Worm (Caenorhabditis elegans) whole organism, L4 larva: Measurements from ENCODE around the gene F48F7.3.
A peak's percentile ranks its signal among the peaks of the same experiment; 100 is the strongest.

Source experiments
- D1046.2 ChIP-seq: fragments of 200-800 bp; sonication (Bioruptor generic); IDR thresholded peaks from 2 replicates; pipeline ENCODE4 v1.3.6; 2022; ENCODE audit warnings: missing genetic modification characterization, missing compliant biosample characterization
- F26F4.8 ChIP-seq: fragments of 200-800 bp; sonication (Bioruptor generic); conservative IDR thresholded peaks from 2 replicates; pipeline ENCODE4 v1.3.6; 2022; ENCODE audit warnings: missing genetic modification characterization, missing compliant biosample characterization
- F49E8.2 ChIP-seq: sonication (generic microtip); optimal IDR thresholded peaks from 2 replicates; lab custom pipeline; 2016; ENCODE audit warnings: missing compliant biosample characterization, mild to moderate bottlenecking, missing genetic modification characterization, borderline replicate concordance
- T26A8.4 ChIP-seq: fragments of 200-800 bp; sonication (Bioruptor generic); IDR thresholded peaks from 2 replicates; pipeline ENCODE4 v1.3.6; 2022; ENCODE audit warnings: missing genetic modification characterization, missing compliant biosample characterization
- ZK337.2 ChIP-seq: fragments of 200-800 bp; sonication (Bioruptor generic); IDR thresholded peaks from 2 replicates; pipeline ENCODE4 v1.3.6; 2022; ENCODE audit warnings: missing genetic modification reagents, missing genetic modification characterization, missing compliant biosample characterization
- aha-1 ChIP-seq: fragments of 150-350 bp; peaks from one replicate; lab custom pipeline; 2014; ENCODE audit warnings: missing biosample characterization, missing genetic modification characterization
- arid-1 ChIP-seq: fragments of 200-800 bp; sonication (Bioruptor generic); conservative IDR thresholded peaks from 2 replicates; pipeline ENCODE4 v1.3.6; 2022; ENCODE audit warnings: missing genetic modification reagents, missing genetic modification characterization, missing compliant biosample characterization
- ceh-20 ChIP-seq: fragments of 200-800 bp; sonication (Bioruptor generic); IDR thresholded peaks from 2 replicates; pipeline ENCODE4 v1.3.6; 2022; ENCODE audit warnings: missing genetic modification reagents, missing genetic modification characterization, missing compliant biosample characterization
- cey-2 ChIP-seq: sonication (generic microtip); optimal IDR thresholded peaks from 3 replicates; lab custom pipeline; 2017; ENCODE audit warnings: missing genetic modification characterization, mild to moderate bottlenecking, missing compliant biosample characterization, antibody characterized with exemption, borderline replicate concordance; ENCODE audit not compliant: insufficient read depth
- ctbp-1 ChIP-seq: fragments of 200-800 bp; sonication (Bioruptor generic); IDR thresholded peaks from 2 replicates; pipeline ENCODE4 v1.3.6; 2022; ENCODE audit warnings: missing genetic modification reagents, missing genetic modification characterization, missing compliant biosample characterization
- daf-16 ChIP-seq, 3 experiments: sonication (generic microtip); optimal IDR thresholded peaks; 2 replicates each; lab custom pipeline; 2016 to 2017; ENCODE audit warnings: missing genetic modification characterization in 3 of 3, missing genetic modification reagents in 3 of 3, mild to moderate bottlenecking in 2 of 3, missing compliant biosample characterization in 2 of 3, missing biosample characterization in 1 of 3, moderate library complexity in 1 of 3
- dmd-6 ChIP-seq: fragments of 200-800 bp; sonication (Bioruptor generic); IDR thresholded peaks from 2 replicates; pipeline ENCODE4 v1.3.6; 2022; ENCODE audit warnings: missing genetic modification reagents, missing genetic modification characterization, missing compliant biosample characterization
- duxl-1 ChIP-seq: sonication (generic microtip); optimal IDR thresholded peaks from 2 replicates; lab custom pipeline; 2016; ENCODE audit warnings: mild to moderate bottlenecking, missing genetic modification characterization, moderate library complexity, missing compliant biosample characterization; ENCODE audit not compliant: poor library complexity
- dve-1 ChIP-seq: sonication (generic microtip); optimal IDR thresholded peaks from 2 replicates; lab custom pipeline; 2017; ENCODE audit warnings: antibody characterized with exemption, mild to moderate bottlenecking, missing genetic modification characterization, missing compliant biosample characterization; ENCODE audit not compliant: insufficient read depth
- egl-27 ChIP-seq: sonication (generic microtip); optimal IDR thresholded peaks from 3 replicates; lab custom pipeline; 2017; ENCODE audit warnings: missing biosample characterization, missing genetic modification reagents, missing genetic modification characterization
- fkh-10 ChIP-seq: fragments of 150-350 bp; optimal IDR thresholded peaks from 2 replicates; lab custom pipeline; 2014; ENCODE audit warnings: missing biosample characterization, missing genetic modification reagents, missing genetic modification characterization
- gei-8 ChIP-seq: fragments of 200-800 bp; sonication (Bioruptor generic); optimal IDR thresholded peaks from 2 replicates; lab custom pipeline; 2018; ENCODE audit warnings: mild to moderate bottlenecking, missing genetic modification characterization, missing compliant biosample characterization
- lim-7 ChIP-seq: fragments of 200-800 bp; sonication (Bioruptor generic); IDR thresholded peaks from 2 replicates; pipeline ENCODE4 v1.3.6; 2022; ENCODE audit warnings: missing genetic modification characterization, missing compliant biosample characterization
- lin-1 ChIP-seq: fragments of 200-800 bp; sonication (Bioruptor generic); IDR thresholded peaks from 2 replicates; pipeline ENCODE4 v1.3.6; 2022; ENCODE audit warnings: missing genetic modification reagents, missing genetic modification characterization, missing compliant biosample characterization
- lin-13 ChIP-seq: fragments of 150-350 bp; optimal IDR thresholded peaks from 2 replicates; lab custom pipeline; 2014; ENCODE audit warnings: missing biosample characterization, missing genetic modification reagents, missing genetic modification characterization
- lin-15B ChIP-seq: fragments of 150-350 bp; sonication (generic microtip); optimal IDR thresholded peaks from 3 replicates; lab custom pipeline; 2014; ENCODE audit warnings: missing biosample characterization, missing genetic modification characterization
- lsy-2 ChIP-seq, 2 experiments: fragments of 150-350 bp in 1 of 2; sonication (generic microtip) in 1 of 2; optimal IDR thresholded peaks; 2 replicates each; lab custom pipeline; 2014 to 2017; ENCODE audit warnings: missing biosample characterization in 2 of 2, missing genetic modification characterization in 2 of 2
- madf-5 ChIP-seq, 2 experiments: fragments of 200-800 bp; sonication (Bioruptor generic); IDR thresholded peaks; 2 replicates each; pipeline ENCODE4 v1.3.6; 2022; ENCODE audit warnings: missing compliant biosample characterization in 2 of 2, missing genetic modification characterization in 2 of 2
- madf-9 ChIP-seq: fragments of 200-800 bp; sonication (Bioruptor generic); conservative IDR thresholded peaks from 2 replicates; pipeline ENCODE4 v1.3.6; 2022; ENCODE audit warnings: missing genetic modification reagents, missing genetic modification characterization, missing compliant biosample characterization
- mdl-1 ChIP-seq, 2 experiments: fragments of 150-350 bp in 1 of 2; sonication (generic microtip) in 1 of 2; optimal IDR thresholded peaks; 2 replicates each; lab custom pipeline; 2014 to 2017; ENCODE audit warnings: missing biosample characterization in 2 of 2, missing genetic modification characterization in 2 of 2
- mep-1 ChIP-seq: fragments of 150-350 bp; sonication (generic microtip); optimal IDR thresholded peaks from 3 replicates; lab custom pipeline; 2014; ENCODE audit warnings: missing biosample characterization, missing genetic modification characterization
- mes-2 ChIP-seq: sonication (generic microtip); optimal IDR thresholded peaks from 2 replicates; lab custom pipeline; 2016; ENCODE audit warnings: missing genotype, mild to moderate bottlenecking, missing genetic modification characterization, missing compliant biosample characterization; ENCODE audit not compliant: poor library complexity, severe bottlenecking
- mxl-3 ChIP-seq: fragments of 200-800 bp; sonication (Bioruptor generic); optimal IDR thresholded peaks from 2 replicates; lab custom pipeline; 2018; ENCODE audit warnings: mild to moderate bottlenecking, missing genetic modification characterization, missing compliant biosample characterization
- nhr-102 ChIP-seq: sonication (generic microtip); optimal IDR thresholded peaks from 2 replicates; lab custom pipeline; 2016; ENCODE audit warnings: mild to moderate bottlenecking, missing genetic modification characterization, moderate library complexity, missing compliant biosample characterization
- nhr-237 ChIP-seq: sonication (generic microtip); optimal IDR thresholded peaks from 2 replicates; lab custom pipeline; 2017; ENCODE audit warnings: missing biosample characterization, missing genetic modification characterization
- nhr-48 ChIP-seq: sonication (generic microtip); optimal IDR thresholded peaks from 2 replicates; lab custom pipeline; 2016; ENCODE audit warnings: mild to moderate bottlenecking, missing genetic modification characterization, missing compliant biosample characterization
- nhr-6 ChIP-seq: fragments of 150-350 bp; optimal IDR thresholded peaks from 2 replicates; lab custom pipeline; 2014; ENCODE audit warnings: missing biosample characterization, missing genetic modification characterization
- nhr-77 ChIP-seq: fragments of 150-350 bp; optimal IDR thresholded peaks from 2 replicates; lab custom pipeline; 2014; ENCODE audit warnings: missing biosample characterization, missing genetic modification characterization
- pha-4 ChIP-seq, 2 experiments: fragments of 150-350 bp in 1 of 2; fragments of 200-800 bp in 1 of 2; sonication (Bioruptor generic) in 1 of 2; IDR thresholded peaks in 1 of 2; optimal IDR thresholded peaks in 1 of 2; 2 replicates each; pipeline versions ENCODE4 v1.3.6 to Lab custom; 2014 to 2022; ENCODE audit warnings: missing genetic modification characterization in 2 of 2, missing genetic modification reagents in 2 of 2, missing biosample characterization in 1 of 2, missing compliant biosample characterization in 1 of 2
- php-3 ChIP-seq: fragments of 200-800 bp; sonication (Bioruptor generic); IDR thresholded peaks from 2 replicates; pipeline ENCODE4 v1.3.6; 2022; ENCODE audit warnings: missing genetic modification reagents, missing genetic modification characterization, missing compliant biosample characterization
- rbr-2 ChIP-seq: sonication (generic microtip); optimal IDR thresholded peaks from 2 replicates; lab custom pipeline; 2016; ENCODE audit warnings: missing genotype, missing genetic modification characterization, missing compliant biosample characterization
- snpc-1.2 ChIP-seq: fragments of 200-800 bp; sonication (Bioruptor generic); IDR thresholded peaks from 2 replicates; pipeline ENCODE4 v1.3.6; 2022; ENCODE audit warnings: missing genetic modification reagents, missing genetic modification characterization, missing compliant biosample characterization
- snpc-4 ChIP-seq: fragments of 150-350 bp; optimal IDR thresholded peaks from 2 replicates; lab custom pipeline; 2014; ENCODE audit warnings: missing biosample characterization, missing genetic modification characterization
- spr-3 ChIP-seq: fragments of 200-800 bp; sonication (Bioruptor generic); optimal IDR thresholded peaks from 2 replicates; lab custom pipeline; 2018; ENCODE audit warnings: mild to moderate bottlenecking, missing genetic modification characterization, missing compliant biosample characterization
- tag-97 ChIP-seq: fragments of 200-800 bp; sonication (Bioruptor generic); IDR thresholded peaks from 2 replicates; pipeline ENCODE4 v1.3.6; 2022; ENCODE audit warnings: missing genetic modification characterization, missing compliant biosample characterization
- tra-1 ChIP-seq: fragments of 200-800 bp; sonication (Bioruptor generic); IDR thresholded peaks from 2 replicates; pipeline ENCODE4 v1.3.6; 2022; ENCODE audit warnings: missing genetic modification reagents, missing genetic modification characterization, missing compliant biosample characterization
- unc-62 ChIP-seq, 3 experiments: fragments of 150-350 bp in 1 of 3; sonication (generic microtip); optimal IDR thresholded peaks in 2 of 3; peaks in 1 of 3; 1 replicate in 1 of 3; 2 replicates in 2 of 3; lab custom pipeline; 2014 to 2017; ENCODE audit warnings: missing biosample characterization in 3 of 3, missing genetic modification characterization in 3 of 3, missing genetic modification reagents in 3 of 3, missing genotype in 1 of 3
- vab-7 ChIP-seq: fragments of 200-800 bp; sonication (Bioruptor generic); IDR thresholded peaks from 2 replicates; pipeline ENCODE4 v1.3.6; 2022; ENCODE audit warnings: missing genetic modification reagents, missing genetic modification characterization, missing compliant biosample characterization
- zag-1 ChIP-seq: fragments of 150-350 bp; optimal IDR thresholded peaks from 2 replicates; lab custom pipeline; 2014; ENCODE audit warnings: missing biosample characterization, missing genetic modification characterization
- zip-11 ChIP-seq: fragments of 200-800 bp; sonication (Bioruptor generic); IDR thresholded peaks from 2 replicates; pipeline ENCODE4 v1.3.6; 2022; ENCODE audit warnings: missing genetic modification characterization, missing compliant biosample characterization
- ztf-11 ChIP-seq: fragments of 150-350 bp; optimal IDR thresholded peaks from 2 replicates; lab custom pipeline; 2014; ENCODE audit warnings: missing biosample characterization, missing genetic modification characterization
- ztf-7 ChIP-seq: fragments of 150-350 bp; optimal IDR thresholded peaks from 2 replicates; lab custom pipeline; 2014; ENCODE audit warnings: missing biosample characterization, missing genetic modification characterization

The F48F7.3 gene

ce11 chrX:13969257-13969968, 6.1 kb downstream of the F48F7.3 start (continued):
- TF ChIP-seq zip-11 (GFP tag; lab: Robert Waterston, UW) (no peak), pha-4 (GFP tag; IDR thresholded peaks at IDR 0.05; lab: Robert Waterston, UW) (peak; percentile 69), pha-4 (tag; optimal IDR thresholded peaks at IDR 0.05; lab: Kevin White, UChicago) (no peak), ztf-7 (tag; lab: Kevin White, UChicago) (peak; percentile 61), nhr-102 (tag; lab: Kevin White, UChicago) (peak; percentile 44), duxl-1 (peak; percentile 16), D1046.2 (GFP tag; lab: Robert Waterston, UW) (no peak), arid-1 (0 out of 2 replicates have a peak, but pooled peaks have one; percentile 9), snpc-4 (no peak), gei-8 (GFP tag; lab: Kevin White, UChicago) (peak; percentile 52), lsy-2 (tag; optimal IDR thresholded peaks at IDR 0.05; lab: Kevin White, UChicago) (peak; percentile 78 to 80), nhr-48 (peak; percentile 73), ceh-20 (GFP tag; lab: Robert Waterston, UW) (peak; percentile 36; the same call in 1 of the 2 replicates), nhr-6 (tag; lab: Kevin White, UChicago) (no peak), rbr-2 (tag; lab: Kevin White, UChicago) (peak; percentile 91), F26F4.8 (GFP tag; lab: Robert Waterston, UW) (no peak), vab-7 (no peak), nhr-77 (tag; lab: Kevin White, UChicago) (peak; percentile 17), T26A8.4 (GFP tag; lab: Robert Waterston, UW) (0 out of 2 replicates have a peak, but pooled peaks have one; percentile 40), lin-1 (GFP tag; lab: Robert Waterston, UW) (no peak), madf-9 (GFP tag; lab: Robert Waterston, UW) (no peak), lin-15B (tag; lab: Kevin White, UChicago) (no peak), ctbp-1 (GFP tag; lab: Robert Waterston, UW) (peak; percentile 86), cey-2 (tag; lab: Kevin White, UChicago) (no peak), daf-16 (GFP tag; optimal IDR thresholded peaks at IDR 0.05; lab: Kevin White, UChicago) (peak in 1 of 2 experiments; percentile 83), daf-16 (tag; optimal IDR thresholded peaks at IDR 0.05; lab: Kevin White, UChicago) (peak; percentile 71), dve-1 (peak; percentile 94), zag-1 (tag; lab: Kevin White, UChicago) (peak; percentile 16), spr-3 (GFP tag; lab: Kevin White, UChicago) (no peak), ztf-11 (tag; lab: Kevin White, UChicago) (no peak), dmd-6 (GFP tag; lab: Robert Waterston, UW) (peak; percentile 75), madf-5 (GFP tag; IDR thresholded peaks at IDR 0.05; lab: Robert Waterston, UW) (0 out of 4 replicates have a peak, but pooled peaks of 1 of the 2 experiments have one; percentile 5), egl-27 (tag; lab: Kevin White, UChicago) (no peak), tag-97 (no peak), F49E8.2 (tag; lab: Kevin White, UChicago) (no peak), mes-2 (tag; lab: Kevin White, UChicago) (peak; percentile 69), tra-1 (GFP tag; lab: Robert Waterston, UW) (no peak), aha-1 (peak; percentile 96), ZK337.2 (GFP tag; lab: Robert Waterston, UW) (no peak), unc-62 (GFP tag; optimal IDR thresholded peaks at IDR 0.05 in 1 of 2; lab: Kevin White, UChicago) (peak in 1 of 2 experiments; percentile 98), unc-62 (tag; optimal IDR thresholded peaks at IDR 0.05; lab: Kevin White, UChicago) (no peak), mxl-3 (GFP tag; lab: Kevin White, UChicago) (peak; percentile 87), mep-1 (tag; lab: Kevin White, UChicago) (peak; percentile 90), fkh-10 (GFP tag; lab: Kevin White, UChicago) (peak; percentile 93), php-3 (GFP tag; lab: Robert Waterston, UW) (no peak), nhr-237 (tag; lab: Kevin White, UChicago) (no peak), mdl-1 (tag; optimal IDR thresholded peaks at IDR 0.05; lab: Kevin White, UChicago) (peak; percentile 58 to 93), lin-13 (GFP tag; lab: Kevin White, UChicago) (no peak), snpc-1.2 (GFP tag; lab: Robert Waterston, UW) (no peak), lim-7 (GFP tag; lab: Robert Waterston, UW) (0 out of 2 replicates have a peak, but pooled peaks have one; percentile 31)
